Fruit fly (Drosophila melanogaster): Measurements from ENCODE around the gene CG14286.

Gene CG14286

DNA sequence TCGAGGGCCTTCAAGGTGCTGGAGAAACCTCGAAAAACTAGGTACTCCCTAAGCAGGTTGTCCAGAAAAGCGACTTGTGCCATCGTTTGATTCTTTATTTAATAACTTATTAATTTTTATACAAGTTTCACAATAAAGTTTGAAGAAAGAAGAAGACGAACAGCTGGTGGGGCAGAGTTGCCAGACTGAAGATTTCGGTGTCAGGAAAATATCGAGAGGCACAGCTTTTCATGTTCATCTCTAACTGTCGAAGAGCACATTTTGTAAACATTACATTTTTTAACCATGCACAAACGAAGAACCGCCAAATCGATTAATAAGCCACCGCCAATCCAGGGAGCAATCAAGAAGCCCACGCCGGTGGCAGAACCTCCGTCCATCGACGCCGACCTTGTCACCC, at the start of gene CG14286, which contains the start of gene CG6005:
CG14286 (plus strand) TSS at position 231 of the 400 bp plus-strand sequence.
CG6005 (minus strand) TSS at position 169 of the 400 bp plus-strand sequence.
- no peak for TF ChIP-seq h (optimal IDR thresholded peaks at IDR 0.05)
- no peak for TF ChIP-seq ttk (optimal IDR thresholded peaks at IDR 0.05)
- TF ChIP-seq Myc (optimal IDR thresholded peaks at IDR 0.05), result no peak
- TF ChIP-seq psq (optimal IDR thresholded peaks at IDR 0.05), result no peak
- no peak for TF ChIP-seq Sin3A (optimal IDR thresholded peaks at IDR 0.05)
- TF ChIP-seq insv (optimal IDR thresholded peaks at IDR 0.05), result no peak

- TF ChIP-seq h (optimal IDR thresholded peaks at IDR 0.05) (no peak), psq (optimal IDR thresholded peaks at IDR 0.05) (no peak), insv (optimal IDR thresholded peaks at IDR 0.05) (no peak), Myc (optimal IDR thresholded peaks at IDR 0.05) (no peak)
Measured at dm6 chr3R:18978709-18979108, 45.2 kb upstream of the CG14286 start, which contains the start of gene euc. Gene euc, minus strand, starts transcription at chr3R:18978809.

- TF ChIP-seq ttk (optimal IDR thresholded peaks at IDR 0.05), result no peak
- TF ChIP-seq Sin3A (optimal IDR thresholded peaks at IDR 0.05), result no peak
- TF ChIP-seq insv (optimal IDR thresholded peaks at IDR 0.05), result no peak
- no peak for TF ChIP-seq Myc (optimal IDR thresholded peaks at IDR 0.05)
- TF ChIP-seq h (optimal IDR thresholded peaks at IDR 0.05), result no peak
- TF ChIP-seq psq (optimal IDR thresholded peaks at IDR 0.05), result no peak
Measured at dm6 chr3R:18980863-18981536, 42.9 kb upstream of the CG14286 start, which contains the start of the genes dnk and Smu1. Gene dnk, plus strand, starts transcription at chr3R:18980995. Gene Smu1, minus strand, starts transcription at chr3R:18981324.

dm6 chr3R:18983614-18984185, 40.2 kb upstream of the CG14286 start, which contains the start of the genes snRNP-U1-C and gukh:
Gene snRNP-U1-C, minus strand, starts transcription at chr3R:18983650.
Gene gukh, plus strand, starts transcription at chr3R:18984025.
- TF ChIP-seq Myc (optimal IDR thresholded peaks at IDR 0.05) (no peak), Sin3A (optimal IDR thresholded peaks at IDR 0.05) (no peak)

- TF ChIP-seq insv (optimal IDR thresholded peaks at IDR 0.05), result no peak
- no peak for TF ChIP-seq Sin3A (optimal IDR thresholded peaks at IDR 0.05)
- TF ChIP-seq Myc (optimal IDR thresholded peaks at IDR 0.05), result no peak
- TF ChIP-seq ttk (optimal IDR thresholded peaks at IDR 0.05), result no peak
- no peak for TF ChIP-seq psq (optimal IDR thresholded peaks at IDR 0.05)
Measured at dm6 chr3R:18985114-18985785, 38.6 kb upstream of the CG14286 start.

dm6 chr3R:18986089-18986887, 37.6 kb upstream of the CG14286 start:
- TF ChIP-seq ttk (optimal IDR thresholded peaks at IDR 0.05) (no peak), insv (optimal IDR thresholded peaks at IDR 0.05) (no peak)

dm6 chr3R:18987428-18988416, 36.2 kb upstream of the CG14286 start:
- no peak for TF ChIP-seq Sin3A (optimal IDR thresholded peaks at IDR 0.05)
- no peak for TF ChIP-seq h (optimal IDR thresholded peaks at IDR 0.05)
- no peak for TF ChIP-seq psq (optimal IDR thresholded peaks at IDR 0.05)
- no peak for TF ChIP-seq insv (optimal IDR thresholded peaks at IDR 0.05)
- no peak for TF ChIP-seq ttk (optimal IDR thresholded peaks at IDR 0.05)
- TF ChIP-seq Myc (optimal IDR thresholded peaks at IDR 0.05), result no peak

dm6 chr3R:18988957-18989818, 34.7 kb upstream of the CG14286 start:
- TF ChIP-seq psq (optimal IDR thresholded peaks at IDR 0.05) (no peak), h (optimal IDR thresholded peaks at IDR 0.05) (no peak), insv (optimal IDR thresholded peaks at IDR 0.05) (no peak), ttk (optimal IDR thresholded peaks at IDR 0.05) (no peak), Myc (optimal IDR thresholded peaks at IDR 0.05) (no peak), Sin3A (optimal IDR thresholded peaks at IDR 0.05) (no peak)

dm6 chr3R:18989819-18990137, 34.1 kb upstream of the CG14286 start:
- no peak for TF ChIP-seq insv (optimal IDR thresholded peaks at IDR 0.05)
- TF ChIP-seq h (optimal IDR thresholded peaks at IDR 0.05), result no peak
- TF ChIP-seq Sin3A (optimal IDR thresholded peaks at IDR 0.05), result no peak
- TF ChIP-seq ttk (optimal IDR thresholded peaks at IDR 0.05), result no peak
- TF ChIP-seq Myc (optimal IDR thresholded peaks at IDR 0.05), result no peak
- no peak for TF ChIP-seq psq (optimal IDR thresholded peaks at IDR 0.05)

- TF ChIP-seq insv (optimal IDR thresholded peaks at IDR 0.05) (no peak), ttk (optimal IDR thresholded peaks at IDR 0.05) (no peak), psq (optimal IDR thresholded peaks at IDR 0.05) (no peak), h (optimal IDR thresholded peaks at IDR 0.05) (no peak), Myc (optimal IDR thresholded peaks at IDR 0.05) (no peak), Sin3A (optimal IDR thresholded peaks at IDR 0.05) (no peak)
Measured at dm6 chr3R:18990514-18990913, 33.4 kb upstream of the CG14286 start.
